Worm (Caenorhabditis elegans) whole organism, L3 larva: ENCODE results near the gene cup-16.
A peak's percentile ranks its signal among the peaks of the same experiment; 100 is the strongest.

Experiments used
- R02D3.7 ChIP-seq: fragments of 150-350 bp; optimal IDR thresholded peaks from 2 replicates; lab custom pipeline; 2014; ENCODE audit warnings: missing biosample characterization, missing genetic modification characterization
- ZK546.5 ChIP-seq: sonication (generic microtip); optimal IDR thresholded peaks from 2 replicates; lab custom pipeline; 2017; ENCODE audit warnings: missing biosample characterization, missing genetic modification characterization
- ceh-28 ChIP-seq: fragments of 150-350 bp; optimal IDR thresholded peaks from 2 replicates; lab custom pipeline; 2014; ENCODE audit warnings: missing biosample characterization, missing genetic modification reagents, missing genetic modification characterization
- ceh-82 ChIP-seq: fragments of 150-350 bp; optimal IDR thresholded peaks from 2 replicates; lab custom pipeline; 2014; ENCODE audit warnings: missing biosample characterization, missing genetic modification characterization
- ceh-9 ChIP-seq: sonication (generic microtip); optimal IDR thresholded peaks from 2 replicates; lab custom pipeline; 2018; ENCODE audit warnings: missing biosample characterization, missing genetic modification characterization
- daf-12 ChIP-seq: fragments of 150-350 bp; optimal IDR thresholded peaks from 2 replicates; lab custom pipeline; 2014; ENCODE audit warnings: missing biosample characterization, missing genetic modification reagents, missing genetic modification characterization
- egl-27 ChIP-seq: sonication (generic microtip); optimal IDR thresholded peaks from 4 replicates; lab custom pipeline; 2017; ENCODE audit warnings: missing biosample characterization, missing genetic modification reagents, missing genetic modification characterization
- egl-5 ChIP-seq: fragments of 150-350 bp; optimal IDR thresholded peaks from 2 replicates; lab custom pipeline; 2017; ENCODE audit warnings: missing biosample characterization, missing genetic modification reagents, missing genetic modification characterization, inconsistent platforms
- elt-1 ChIP-seq: fragments of 150-350 bp; optimal IDR thresholded peaks from 2 replicates; lab custom pipeline; 2014; ENCODE audit warnings: missing biosample characterization, missing genetic modification characterization
- elt-2 ChIP-seq: sonication (generic microtip); optimal IDR thresholded peaks from 2 replicates; lab custom pipeline; 2016; ENCODE audit warnings: missing genetic modification reagents, mild to moderate bottlenecking, missing genetic modification characterization, missing compliant biosample characterization
- eor-1 ChIP-seq, 2 experiments: fragments of 150-350 bp; optimal IDR thresholded peaks; 2 replicates each; lab custom pipeline; 2014 to 2018; ENCODE audit warnings: missing biosample characterization in 2 of 2, missing genetic modification characterization in 2 of 2
- fkh-10 ChIP-seq: sonication (generic microtip); optimal IDR thresholded peaks from 2 replicates; lab custom pipeline; 2017; ENCODE audit warnings: missing biosample characterization, missing genetic modification reagents, missing genetic modification characterization
- fkh-2 ChIP-seq: fragments of 150-350 bp; optimal IDR thresholded peaks from 2 replicates; lab custom pipeline; 2014; ENCODE audit warnings: missing biosample characterization, missing genetic modification reagents, missing genetic modification characterization
- fos-1 ChIP-seq: fragments of 150-350 bp; optimal IDR thresholded peaks from 2 replicates; lab custom pipeline; 2014; ENCODE audit warnings: missing biosample characterization, missing genetic modification characterization
- hmg-11 ChIP-seq: sonication (generic microtip); optimal IDR thresholded peaks from 2 replicates; lab custom pipeline; 2016; ENCODE audit warnings: missing genetic modification characterization, missing compliant biosample characterization
- lin-15B ChIP-seq: fragments of 150-350 bp; optimal IDR thresholded peaks from 2 replicates; lab custom pipeline; 2014; ENCODE audit warnings: missing biosample characterization, missing genetic modification characterization
- lin-39 ChIP-seq: fragments of 150-350 bp; optimal IDR thresholded peaks from 2 replicates; lab custom pipeline; 2018; ENCODE audit warnings: missing biosample characterization, missing genetic modification reagents, missing genetic modification characterization
- mdl-1 ChIP-seq: fragments of 150-350 bp; optimal IDR thresholded peaks from 2 replicates; lab custom pipeline; 2014; ENCODE audit warnings: missing biosample characterization, missing genetic modification characterization
- mml-1 ChIP-seq: fragments of 150-350 bp; sonication (generic microtip); optimal IDR thresholded peaks from 3 replicates; lab custom pipeline; 2014; ENCODE audit warnings: missing biosample characterization, missing genetic modification characterization
- nfya-1 ChIP-seq: sonication (generic microtip); optimal IDR thresholded peaks from 2 replicates; lab custom pipeline; 2017; ENCODE audit warnings: missing genetic modification characterization, mild to moderate bottlenecking, missing compliant biosample characterization, antibody characterized with exemption, moderate library complexity; ENCODE audit not compliant: insufficient read depth
- nhr-11 ChIP-seq: fragments of 150-350 bp; optimal IDR thresholded peaks from 2 replicates; lab custom pipeline; 2014; ENCODE audit warnings: missing biosample characterization, missing genetic modification characterization
- nhr-12 ChIP-seq: fragments of 150-350 bp; optimal IDR thresholded peaks from 2 replicates; lab custom pipeline; 2014; ENCODE audit warnings: missing biosample characterization, missing genetic modification characterization
- nhr-23 ChIP-seq: fragments of 150-350 bp; optimal IDR thresholded peaks from 2 replicates; lab custom pipeline; 2014; ENCODE audit warnings: missing biosample characterization, missing genetic modification reagents, missing genetic modification characterization
- nhr-237 ChIP-seq: fragments of 150-350 bp; optimal IDR thresholded peaks from 2 replicates; lab custom pipeline; 2014; ENCODE audit warnings: missing biosample characterization, missing genetic modification characterization
- nhr-25 ChIP-seq: sonication (generic microtip); optimal IDR thresholded peaks from 2 replicates; lab custom pipeline; 2017; ENCODE audit warnings: missing biosample characterization, missing genetic modification characterization
- nhr-28 ChIP-seq: fragments of 150-350 bp; optimal IDR thresholded peaks from 2 replicates; lab custom pipeline; 2014; ENCODE audit warnings: missing biosample characterization, missing genetic modification characterization
- nhr-43 ChIP-seq: sonication (generic microtip); optimal IDR thresholded peaks from 2 replicates; lab custom pipeline; 2016; ENCODE audit warnings: mild to moderate bottlenecking, missing genetic modification characterization, missing compliant biosample characterization; ENCODE audit not compliant: poor library complexity, severe bottlenecking
- nhr-67 ChIP-seq: fragments of 150-350 bp; optimal IDR thresholded peaks from 2 replicates; lab custom pipeline; 2014; ENCODE audit warnings: missing biosample characterization, missing genetic modification characterization
- nhr-76 ChIP-seq: fragments of 150-350 bp; sonication (generic microtip); optimal IDR thresholded peaks from 5 replicates; lab custom pipeline; 2014; ENCODE audit warnings: missing biosample characterization, missing genetic modification characterization
- pha-4 ChIP-seq: fragments of 150-350 bp; optimal IDR thresholded peaks from 2 replicates; lab custom pipeline; 2014; ENCODE audit warnings: missing biosample characterization, missing genetic modification reagents, missing genetic modification characterization
- pqm-1 ChIP-seq: fragments of 150-350 bp; optimal IDR thresholded peaks from 2 replicates; lab custom pipeline; 2017; ENCODE audit warnings: missing biosample characterization, missing genetic modification characterization, inconsistent platforms
- sea-2 ChIP-seq: fragments of 150-350 bp; sonication (generic microtip); optimal IDR thresholded peaks from 4 replicates; lab custom pipeline; 2014; ENCODE audit warnings: missing biosample characterization, missing genetic modification reagents, missing genetic modification characterization
- tbx-2 ChIP-seq: sonication (generic microtip); optimal IDR thresholded peaks from 2 replicates; lab custom pipeline; 2016; ENCODE audit warnings: mild to moderate bottlenecking, missing genetic modification characterization, missing compliant biosample characterization
- unc-39 ChIP-seq: sonication (generic microtip); optimal IDR thresholded peaks from 4 replicates; lab custom pipeline; 2017; ENCODE audit warnings: missing biosample characterization, missing genetic modification characterization
- zag-1 ChIP-seq: fragments of 150-350 bp; optimal IDR thresholded peaks from 2 replicates; lab custom pipeline; 2014; ENCODE audit warnings: missing biosample characterization, missing genetic modification characterization
- ztf-11 ChIP-seq: fragments of 150-350 bp; optimal IDR thresholded peaks from 2 replicates; lab custom pipeline; 2014; ENCODE audit warnings: missing biosample characterization, missing genetic modification characterization
- ztf-4 ChIP-seq: fragments of 150-350 bp; optimal IDR thresholded peaks from 2 replicates; lab custom pipeline; 2014; ENCODE audit warnings: missing biosample characterization, missing genetic modification characterization

Gene cup-16

DNA sequence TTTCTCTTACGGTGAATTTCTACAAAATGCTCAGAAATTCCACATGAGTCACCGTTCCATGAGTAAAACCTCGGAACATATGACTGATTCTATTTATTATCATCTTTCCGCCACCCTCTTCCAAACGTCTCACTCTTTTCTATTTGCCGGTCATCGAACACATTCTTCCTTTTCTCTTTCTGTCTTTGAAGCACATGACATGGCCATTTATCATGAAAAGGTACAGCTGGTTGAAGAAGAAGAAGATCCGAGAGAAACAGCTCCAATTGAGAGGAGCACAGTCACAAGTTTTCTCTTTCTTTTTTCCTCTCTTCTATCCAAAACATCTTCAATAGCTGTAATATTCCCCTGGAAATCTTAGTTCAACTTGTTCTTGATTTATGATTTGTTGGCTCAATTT is at the start of gene cup-16:
Gene cup-16, plus strand, starts transcription at position 132 of the 400 bp plus-strand sequence.
- TF ChIP-seq daf-12 (tag; lab: Kevin White, UChicago) (no peak), nfya-1 (peak; percentile 18), nhr-11 (tag; lab: Kevin White, UChicago) (peak; percentile 25), nhr-43 (tag; lab: Kevin White, UChicago) (peak; percentile 19), elt-2 (tag; lab: Kevin White, UChicago) (peak; percentile 19), R02D3.7 (no peak)

DNA sequence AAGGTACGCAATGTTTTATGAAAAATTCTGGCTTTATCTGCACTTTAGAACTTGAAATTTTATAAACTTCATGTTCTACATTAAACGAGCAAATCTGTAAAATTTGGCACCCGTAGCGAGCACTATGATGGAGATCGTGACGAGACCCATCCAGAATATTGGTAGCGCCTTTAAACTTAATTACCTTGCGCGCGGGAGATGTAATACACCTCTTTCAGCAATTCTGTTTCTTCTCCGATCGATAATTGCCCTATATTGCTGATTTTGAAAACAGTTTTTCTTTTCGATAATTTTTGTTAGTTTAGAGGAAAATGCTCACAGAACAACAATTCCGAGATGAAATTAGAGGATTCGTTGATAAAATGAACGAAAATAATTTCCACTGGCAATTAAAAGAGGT is 48.1 kb upstream of the cup-16 start, which contains the start of gene atg-10:
Gene atg-10, plus strand, starts transcription at position 301 of the 400 bp plus-strand sequence.
- no peak for TF ChIP-seq nhr-76
- TF ChIP-seq ceh-9, result no peak
- no peak for TF ChIP-seq tbx-2 (tag; lab: Kevin White, UChicago)
- no peak for TF ChIP-seq lin-39 (tag; lab: Kevin White, UChicago)
- TF ChIP-seq mml-1 (tag; lab: Kevin White, UChicago), result no peak
- no peak for TF ChIP-seq nhr-11 (tag; lab: Kevin White, UChicago)
- TF ChIP-seq nhr-43 (tag; lab: Kevin White, UChicago), result no peak

DNA sequence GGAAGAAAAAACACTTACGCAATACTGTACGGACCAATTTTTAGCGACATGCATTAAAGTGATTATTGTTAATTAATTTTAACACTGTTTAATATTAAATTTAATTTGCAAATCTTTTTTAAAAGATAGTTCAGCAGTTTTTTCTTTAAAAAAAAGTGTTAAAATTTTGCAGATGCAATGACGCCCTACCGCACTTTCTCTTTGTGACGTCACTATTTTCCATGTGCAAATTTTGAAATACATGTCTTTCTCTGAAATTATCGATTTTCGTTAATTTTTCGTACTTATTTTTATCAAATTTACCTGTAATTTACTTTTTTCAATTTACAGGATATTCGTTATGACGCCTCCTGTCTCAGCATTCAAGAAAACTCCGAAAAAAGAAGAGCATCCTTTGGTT is 45.4 kb upstream of the cup-16 start, which contains the start of the genes piga-1 and eif-2Bepsilon:
Gene piga-1, minus strand, starts transcription at position 174 of the 400 bp plus-strand sequence.
Gene eif-2Bepsilon, plus strand, starts transcription at position 331 of the 400 bp plus-strand sequence.
- TF ChIP-seq nhr-23 (tag; lab: Kevin White, UChicago), result no peak
- TF ChIP-seq mml-1 (tag; lab: Kevin White, UChicago), result no peak
- TF ChIP-seq pha-4 (tag; lab: Kevin White, UChicago), result peak; percentile 74
- no peak for TF ChIP-seq nhr-76
- no peak for TF ChIP-seq tbx-2 (tag; lab: Kevin White, UChicago)
- TF ChIP-seq egl-5 (tag; lab: Kevin White, UChicago), result no peak
- TF ChIP-seq nhr-12 (tag; lab: Kevin White, UChicago), result no peak
- TF ChIP-seq fkh-10 (GFP tag; lab: Kevin White, UChicago), result no peak
- TF ChIP-seq ztf-11 (tag; lab: Kevin White, UChicago), result no peak
- no peak for TF ChIP-seq unc-39 (tag; lab: Kevin White, UChicago)
- no peak for TF ChIP-seq fos-1 (tag; lab: Kevin White, UChicago)
- TF ChIP-seq daf-12 (tag; lab: Kevin White, UChicago), result no peak
- no peak for TF ChIP-seq ceh-9
- no peak for TF ChIP-seq nhr-237 (tag; lab: Kevin White, UChicago)
- TF ChIP-seq elt-2 (tag; lab: Kevin White, UChicago), result peak; percentile 2
- no peak for TF ChIP-seq nhr-43 (tag; lab: Kevin White, UChicago)
- peak; percentile 56 for TF ChIP-seq lin-15B
- TF ChIP-seq zag-1 (tag; lab: Kevin White, UChicago), result no peak
- no peak for TF ChIP-seq ZK546.5 (tag; lab: Kevin White, UChicago)
- TF ChIP-seq ztf-4 (tag; lab: Kevin White, UChicago), result no peak
- no peak for TF ChIP-seq fkh-2 (tag; lab: Kevin White, UChicago)
- peak; percentile 31 for TF ChIP-seq ceh-28 (tag; lab: Kevin White, UChicago)
- TF ChIP-seq nhr-11 (tag; lab: Kevin White, UChicago), result no peak
- TF ChIP-seq R02D3.7, result no peak
- no peak for TF ChIP-seq pqm-1 (tag; lab: Kevin White, UChicago)
- TF ChIP-seq mdl-1 (tag; lab: Kevin White, UChicago), result no peak
- no peak for TF ChIP-seq nhr-67 (tag; lab: Kevin White, UChicago)
- TF ChIP-seq nhr-25 (tag; lab: Kevin White, UChicago), result no peak
- no peak for TF ChIP-seq sea-2
- TF ChIP-seq eor-1 (tag; optimal IDR thresholded peaks at IDR 0.05; lab: Kevin White, UChicago), result no peak
- TF ChIP-seq nfya-1, result no peak

DNA sequence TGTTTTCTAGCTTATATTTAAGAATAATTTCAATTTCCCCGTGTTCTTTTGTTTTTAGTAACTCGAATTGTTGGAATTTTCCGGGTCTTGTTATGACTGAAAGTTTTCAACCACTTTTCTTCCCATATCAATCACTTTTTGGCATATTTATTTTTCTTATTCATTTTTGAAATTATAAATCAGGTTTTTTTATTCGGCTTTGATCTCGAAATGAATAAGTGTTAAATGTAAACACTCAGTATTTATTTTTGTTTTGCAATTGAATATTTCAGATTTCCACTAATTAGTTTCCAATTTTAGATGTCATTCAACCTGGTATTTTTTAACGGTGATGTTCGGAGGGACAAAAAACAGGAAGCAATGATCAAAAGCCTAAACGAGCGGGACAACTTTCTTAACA is 42.4 kb upstream of the cup-16 start, which contains the start of gene etc-1:
Gene etc-1, plus strand, starts transcription at position 301 of the 400 bp plus-strand sequence.
- TF ChIP-seq daf-12 (tag; lab: Kevin White, UChicago), result no peak
- TF ChIP-seq sea-2, result no peak
- TF ChIP-seq nhr-43 (tag; lab: Kevin White, UChicago), result no peak
- no peak for TF ChIP-seq nhr-237 (tag; lab: Kevin White, UChicago)
- no peak for TF ChIP-seq egl-27 (tag; lab: Kevin White, UChicago)
- TF ChIP-seq mdl-1 (tag; lab: Kevin White, UChicago), result no peak
- TF ChIP-seq ceh-82, result no peak
- TF ChIP-seq nhr-28, result no peak
- no peak for TF ChIP-seq lin-39 (tag; lab: Kevin White, UChicago)
- no peak for TF ChIP-seq elt-1 (tag; lab: Kevin White, UChicago)
- TF ChIP-seq fkh-10 (GFP tag; lab: Kevin White, UChicago), result no peak
- no peak for TF ChIP-seq hmg-11
- no peak for TF ChIP-seq nhr-23 (tag; lab: Kevin White, UChicago)
- TF ChIP-seq lin-15B, result no peak
